Fruit fly (Drosophila melanogaster): ENCODE results near the gene Uros2.

Uros2 gene

dm6 chr3R:15803502-15804461, 15.5 kb downstream of the Uros2 start, which contains the start of gene alpha-Man-IIb (continued):
- TF ChIP-seq kah (GFP tag; optimal IDR thresholded peaks at IDR 0.05) (no peak), ash1 (GFP tag; optimal IDR thresholded peaks at IDR 0.05) (no peak), ac (GFP tag; optimal IDR thresholded peaks at IDR 0.05) (no peak), CkIIα-i1 (GFP tag; IDR thresholded peaks at IDR 0.05) (no peak), CG17829 (tag; optimal IDR thresholded peaks at IDR 0.05) (peak; percentile 18), CG42726 (GFP tag; IDR thresholded peaks at IDR 0.05; ENCODE audit: partially characterized antibody) (peak; percentile 62; the same call in 1 of the 2 replicates), CG1529 (GFP tag; optimal IDR thresholded peaks at IDR 0.05) (no peak), CG3163 (GFP tag; optimal IDR thresholded peaks at IDR 0.05) (no peak), CG31441 (GFP tag; IDR thresholded peaks at IDR 0.05) (peak; percentile 30; the same call in 1 of the 2 replicates), CG30431 (GFP tag; optimal IDR thresholded peaks at IDR 0.05) (no peak), CG9797 (GFP tag; optimal IDR thresholded peaks at IDR 0.05) (peak; percentile 81), CG7987 (GFP tag; optimal IDR thresholded peaks at IDR 0.05) (peak; percentile 34), CG32767 (GFP tag; IDR thresholded peaks at IDR 0.05) (0 out of 2 replicates have a peak, but pooled peaks have one; percentile 12), CG7556 (GFP tag; optimal IDR thresholded peaks at IDR 0.05) (peak; percentile 7), lbe (GFP tag; optimal IDR thresholded peaks at IDR 0.05) (no peak), exex (tag; optimal IDR thresholded peaks at IDR 0.05) (no peak), CG9437 (GFP tag; optimal IDR thresholded peaks at IDR 0.05) (no peak), MTF-1 (GFP tag; optimal IDR thresholded peaks at IDR 0.05; ENCODE audit: borderline replicate concordance) (no peak), rib (GFP tag; IDR thresholded peaks at IDR 0.05) (no peak), Chrac-16 (GFP tag; optimal IDR thresholded peaks at IDR 0.05) (no peak), cg (GFP tag; optimal IDR thresholded peaks at IDR 0.05) (peak; percentile 70), CG9609 (GFP tag; optimal IDR thresholded peaks at IDR 0.05) (no peak), NfI (GFP tag; optimal IDR thresholded peaks at IDR 0.05) (no peak), CG4424 (GFP tag; optimal IDR thresholded peaks at IDR 0.05) (no peak), BEAF-32 (GFP tag; optimal IDR thresholded peaks at IDR 0.05) (peak; percentile 80), bcd (GFP tag; optimal IDR thresholded peaks at IDR 0.05) (no peak), CG4328 (GFP tag; optimal IDR thresholded peaks at IDR 0.05) (no peak), CG17612 (GFP tag; IDR thresholded peaks at IDR 0.05) (no peak), CG2889 (GFP tag; IDR thresholded peaks at IDR 0.05) (no peak), CG10267 (tag; optimal IDR thresholded peaks at IDR 0.05) (peak; percentile 56), CG14014 (GFP tag; IDR thresholded peaks at IDR 0.05) (no peak), zf30C (GFP tag; optimal IDR thresholded peaks at IDR 0.05) (no peak), H15 (GFP tag; IDR thresholded peaks at IDR 0.05) (no peak), pzg (GFP tag; optimal IDR thresholded peaks at IDR 0.05) (peak; percentile 75), vnd (GFP tag; IDR thresholded peaks at IDR 0.05; ENCODE audit: partially characterized antibody) (peak; percentile 80), H2.0 (GFP tag; IDR thresholded peaks at IDR 0.05) (no peak), CG14441 (GFP tag; IDR thresholded peaks at IDR 0.05) (peak; percentile 41; the same call in 1 of the 2 replicates), dmrt99B (tag; optimal IDR thresholded peaks at IDR 0.05) (no peak), al (GFP tag; IDR thresholded peaks at IDR 0.05) (no peak), CG12391 (tag; optimal IDR thresholded peaks at IDR 0.05) (peak; percentile 33), bbx (GFP tag; IDR thresholded peaks at IDR 0.05; ENCODE audit: partially characterized antibody) (peak; percentile 74), CG10431 (GFP tag; optimal IDR thresholded peaks at IDR 0.05) (no peak), CG7839 (tag; optimal IDR thresholded peaks at IDR 0.05) (no peak), esg (GFP tag; conservative IDR thresholded peaks at IDR 0.05) (no peak), CG12942 (GFP tag; optimal IDR thresholded peaks at IDR 0.05) (no peak), Drgx (GFP tag; IDR thresholded peaks at IDR 0.05) (no peak), CG17568 (GFP tag; optimal IDR thresholded peaks at IDR 0.05) (no peak), Ptx1 (GFP tag; IDR thresholded peaks at IDR 0.05) (peak; percentile 31; the same call in 1 of the 2 replicates)

Data from whole organism, embryonic.